Fruit fly (Drosophila melanogaster): ENCODE measurements around the gene Atg12.
A peak's percentile ranks its signal among the peaks of the same experiment; 100 is the strongest.

Atg12 gene

DNA sequence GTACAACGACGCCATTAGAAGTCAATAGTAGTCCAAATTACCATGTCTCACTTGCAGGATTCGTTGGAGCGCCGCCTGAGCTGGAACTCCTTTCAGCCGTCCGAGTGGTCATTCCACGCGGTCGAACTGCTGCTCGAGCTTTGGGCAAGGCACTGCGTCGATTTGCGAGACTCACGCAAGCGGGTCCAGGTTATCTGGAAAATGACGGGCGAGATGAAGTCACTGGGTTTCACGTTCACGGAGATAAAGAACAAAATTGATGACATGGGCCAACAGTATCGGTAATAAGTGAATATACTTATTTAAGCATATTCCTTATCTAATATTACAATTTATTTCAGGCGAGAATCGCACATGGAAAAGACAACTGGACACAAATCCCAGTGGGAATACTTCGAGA is 18.1 kb upstream of the Atg12 start:
- TF ChIP-seq CG9139 (GFP tag; optimal IDR thresholded peaks at IDR 0.05) (no peak), CG6792 (GFP tag; optimal IDR thresholded peaks at IDR 0.05) (no peak), svp (GFP tag) (peak; percentile 97), Sox14 (GFP tag; optimal IDR thresholded peaks at IDR 0.05) (no peak), eg (GFP tag; IDR thresholded peaks at IDR 0.05) (no peak), fd59A (GFP tag; optimal IDR thresholded peaks at IDR 0.05) (no peak)

DNA sequence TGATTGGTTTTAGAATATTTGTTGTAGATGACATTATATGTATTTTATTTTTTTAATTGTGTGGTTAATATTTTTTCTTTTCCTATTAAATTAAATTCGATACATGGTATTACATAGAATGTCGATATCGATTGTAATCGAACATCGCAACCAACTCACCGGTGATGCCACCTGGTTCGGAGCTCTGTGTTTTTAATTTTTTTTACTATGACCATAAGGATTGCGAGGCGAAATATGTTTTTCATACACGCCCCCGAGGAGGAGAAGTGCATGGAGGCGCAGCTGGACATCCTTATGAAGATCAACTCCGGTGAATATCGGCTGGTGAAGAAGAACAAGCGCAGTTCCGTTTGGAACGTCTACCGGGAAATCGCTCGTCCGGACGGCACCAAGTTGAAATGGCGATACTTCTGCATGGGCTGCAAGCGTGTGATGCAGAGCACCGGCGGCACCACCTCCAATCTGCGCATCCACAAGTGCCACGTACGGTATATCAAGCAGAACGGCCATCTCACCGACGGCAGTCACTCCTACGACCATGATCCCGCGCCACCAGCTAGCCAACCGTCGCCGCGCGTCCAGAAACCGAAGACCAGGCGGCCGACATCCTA is 16.8 kb upstream of the Atg12 start, which contains the start of gene CG11560:
TSS of gene CG11560 (plus strand) at position 145 of the 611 bp plus-strand sequence.
- TF ChIP-seq eg (GFP tag; IDR thresholded peaks at IDR 0.05) (no peak), Eip78C (GFP tag) (peak; percentile 20), Sox15 (GFP tag; optimal IDR thresholded peaks at IDR 0.05) (no peak)

DNA sequence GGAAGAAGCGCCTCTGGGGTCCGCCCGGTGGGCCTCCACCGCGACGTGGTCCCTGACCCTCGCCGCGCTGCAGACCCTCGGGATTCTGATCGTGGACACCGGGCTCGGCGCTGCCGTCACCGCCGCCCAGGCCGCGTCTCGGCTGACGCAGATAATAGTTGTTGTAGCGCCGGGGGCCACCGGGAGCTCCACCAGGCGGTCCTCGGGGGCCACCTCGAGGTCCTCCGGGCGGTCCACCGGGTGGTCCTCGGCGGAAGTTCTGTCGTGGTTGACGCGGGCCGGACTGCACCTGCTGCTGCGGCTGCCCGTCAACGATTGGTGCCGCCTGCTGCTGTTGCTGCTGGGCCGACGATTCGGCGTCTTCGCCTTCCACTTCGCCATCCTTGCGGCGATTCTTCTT is 13.9 kb upstream of the Atg12 start:
- TF ChIP-seq pdm3 (GFP tag; optimal IDR thresholded peaks at IDR 0.05) (no peak), Eip78C (GFP tag) (no peak), Hr39 (GFP tag; optimal IDR thresholded peaks at IDR 0.05) (no peak)

DNA sequence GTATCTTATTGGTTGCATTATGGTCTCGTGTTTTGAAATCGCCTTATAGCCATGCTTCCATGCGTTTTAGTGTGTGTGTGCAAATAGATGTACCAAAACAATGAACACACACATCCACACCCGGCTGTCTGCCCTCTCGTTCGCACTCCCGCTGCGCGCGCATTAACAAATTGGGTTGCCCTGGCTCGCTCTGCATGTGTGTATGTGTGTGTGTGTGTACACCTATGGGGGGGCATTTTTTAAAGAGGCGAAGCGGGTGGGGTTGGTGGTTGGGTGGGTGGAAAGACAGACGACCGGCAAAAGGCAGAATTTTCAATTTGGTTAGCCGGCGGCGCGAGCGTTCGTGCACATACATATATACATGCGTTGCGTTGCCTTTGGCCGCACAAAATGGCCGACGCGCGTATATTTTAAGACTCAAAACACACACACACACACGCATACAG is 12.6 kb upstream of the Atg12 start:
- TF ChIP-seq CG6854 (GFP tag; optimal IDR thresholded peaks at IDR 0.05) (peak; percentile 58), Eip93F (GFP tag; optimal IDR thresholded peaks at IDR 0.05) (peak; percentile 38), fd85E (GFP tag; optimal IDR thresholded peaks at IDR 0.05) (no peak), achi (GFP tag; optimal IDR thresholded peaks at IDR 0.05) (no peak), CG6792 (GFP tag; optimal IDR thresholded peaks at IDR 0.05) (no peak), Eip75B (GFP tag; optimal IDR thresholded peaks at IDR 0.05) (no peak), OdsH (GFP tag; optimal IDR thresholded peaks at IDR 0.05) (no peak), CG3919 (GFP tag; optimal IDR thresholded peaks at IDR 0.05) (peak; percentile 21), Lpt (GFP tag; optimal IDR thresholded peaks at IDR 0.05) (no peak), ss (GFP tag; optimal IDR thresholded peaks at IDR 0.05) (peak; percentile 62 to 64), CG34406 (GFP tag; optimal IDR thresholded peaks at IDR 0.05) (peak; percentile 20), CG32006 (GFP tag; optimal IDR thresholded peaks at IDR 0.05) (no peak), CG6163 (GFP tag; IDR thresholded peaks at IDR 0.05) (peak; percentile 53; the same call in 2 of the 3 replicates), Sox14 (GFP tag; optimal IDR thresholded peaks at IDR 0.05) (peak; percentile 51), topi (GFP tag; optimal IDR thresholded peaks at IDR 0.05) (no peak), CG4318 (GFP tag; optimal IDR thresholded peaks at IDR 0.05) (no peak), Sox15 (GFP tag; optimal IDR thresholded peaks at IDR 0.05) (no peak), Sox102F (GFP tag; optimal IDR thresholded peaks at IDR 0.05) (no peak), vri (GFP tag; optimal IDR thresholded peaks at IDR 0.05) (peak; percentile 3), CG9139 (GFP tag; optimal IDR thresholded peaks at IDR 0.05) (no peak), net (GFP tag; optimal IDR thresholded peaks at IDR 0.05) (no peak), CG6276 (GFP tag; optimal IDR thresholded peaks at IDR 0.05) (no peak), Hr38 (GFP tag; optimal IDR thresholded peaks at IDR 0.05) (no peak), Ets21C (GFP tag; optimal IDR thresholded peaks at IDR 0.05) (no peak), fd59A (GFP tag; optimal IDR thresholded peaks at IDR 0.05) (no peak), Met (GFP tag; optimal IDR thresholded peaks at IDR 0.05) (no peak), CG10669 (GFP tag; optimal IDR thresholded peaks at IDR 0.05) (no peak), CG11762 (GFP tag; optimal IDR thresholded peaks at IDR 0.05; ENCODE audit: insufficient read depth) (no peak), eg (GFP tag; IDR thresholded peaks at IDR 0.05) (no peak), lz (GFP tag; optimal IDR thresholded peaks at IDR 0.05) (no peak), CG8319 (GFP tag; optimal IDR thresholded peaks at IDR 0.05) (no peak), dsx (GFP tag; optimal IDR thresholded peaks at IDR 0.05; ENCODE audit: poor library complexity, severe bottlenecking) (peak; percentile 37), CG1621 (tag; optimal IDR thresholded peaks at IDR 0.05) (peak; percentile 29), CG6808 (GFP tag; optimal IDR thresholded peaks at IDR 0.05) (peak; percentile 48), CG16779 (tag; optimal IDR thresholded peaks at IDR 0.05) (peak; percentile 54), Hr39 (GFP tag; optimal IDR thresholded peaks at IDR 0.05) (no peak), dac (GFP tag; optimal IDR thresholded peaks at IDR 0.05) (no peak), CG7368 (GFP tag; optimal IDR thresholded peaks at IDR 0.05) (no peak), CG31627 (GFP tag; optimal IDR thresholded peaks at IDR 0.05) (no peak), CG8119 (GFP tag; IDR thresholded peaks at IDR 0.05) (0 out of 3 replicates have a peak, but pooled peaks have one; percentile 43), Gug (GFP tag; IDR thresholded peaks at IDR 0.05) (no peak)
